Worm (Caenorhabditis elegans) whole organism, L4 larva: ENCODE measurements around the gene tin-9.1.

ENCODE experiments used
- R02D3.7 ChIP-seq: fragments of 150-350 bp; sonication (generic microtip); optimal IDR thresholded peaks from 3 replicates; lab custom pipeline; 2014; ENCODE audit warnings: missing biosample characterization, missing genetic modification characterization
- arid-1 ChIP-seq: fragments of 200-800 bp; sonication (Bioruptor generic); conservative IDR thresholded peaks from 2 replicates; pipeline ENCODE4 v1.3.6; 2022; ENCODE audit warnings: missing genetic modification reagents, missing genetic modification characterization, missing compliant biosample characterization
- ceh-82 ChIP-seq: sonication (generic microtip); optimal IDR thresholded peaks from 2 replicates; lab custom pipeline; 2017; ENCODE audit warnings: missing biosample characterization, missing genetic modification characterization
- hif-1 ChIP-seq, 2 experiments: sonication (generic microtip); optimal IDR thresholded peaks; 2 replicates each; lab custom pipeline; 2016 to 2017; ENCODE audit warnings: missing compliant biosample characterization in 2 of 2, missing genetic modification characterization in 2 of 2, missing genetic modification reagents in 2 of 2, missing genotype in 2 of 2, mild to moderate bottlenecking in 1 of 2
- mdl-1 ChIP-seq, 2 experiments: fragments of 150-350 bp in 1 of 2; sonication (generic microtip) in 1 of 2; optimal IDR thresholded peaks; 2 replicates each; lab custom pipeline; 2014 to 2017; ENCODE audit warnings: missing biosample characterization in 2 of 2, missing genetic modification characterization in 2 of 2
- nhr-111 ChIP-seq: fragments of 200-800 bp; sonication (Bioruptor generic); optimal IDR thresholded peaks from 2 replicates; lab custom pipeline; 2018; ENCODE audit warnings: mild to moderate bottlenecking, missing genetic modification characterization, missing compliant biosample characterization
- nhr-237 ChIP-seq: sonication (generic microtip); optimal IDR thresholded peaks from 2 replicates; lab custom pipeline; 2017; ENCODE audit warnings: missing biosample characterization, missing genetic modification characterization
- nhr-77 ChIP-seq: fragments of 150-350 bp; optimal IDR thresholded peaks from 2 replicates; lab custom pipeline; 2014; ENCODE audit warnings: missing biosample characterization, missing genetic modification characterization
- snpc-4 ChIP-seq: fragments of 150-350 bp; optimal IDR thresholded peaks from 2 replicates; lab custom pipeline; 2014; ENCODE audit warnings: missing biosample characterization, missing genetic modification characterization
- unc-39 ChIP-seq: sonication (generic microtip); optimal IDR thresholded peaks from 2 replicates; lab custom pipeline; 2017; ENCODE audit warnings: missing biosample characterization, missing genetic modification characterization

DNA sequence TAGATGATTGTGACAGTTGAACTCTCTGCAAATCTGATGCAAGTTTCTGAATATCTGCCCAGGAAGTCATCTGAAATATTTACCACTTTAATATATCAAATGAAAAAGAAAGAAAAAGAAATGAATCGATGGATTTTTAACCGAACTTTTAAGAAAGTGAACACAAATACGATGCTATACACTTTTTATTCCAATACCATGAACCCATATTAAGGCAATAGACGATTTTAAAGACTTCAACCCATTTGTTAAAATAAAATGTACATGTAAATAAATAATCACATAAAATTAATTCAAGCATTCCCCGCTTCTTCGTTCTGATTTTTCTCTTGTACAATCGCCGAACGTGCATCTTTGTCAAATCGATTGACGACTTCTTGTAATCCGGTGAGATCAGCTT is 7.6 kb downstream of the tin-9.1 start, which contains the start of gene ufl-1:
- TF ChIP-seq mdl-1 (tag; optimal IDR thresholded peaks at IDR 0.05; lab: Kevin White, UChicago) (no peak), snpc-4 (no peak), nhr-111 (GFP tag; lab: Kevin White, UChicago) (no peak), arid-1 (GFP tag; lab: Robert Waterston, UW) (no peak), ceh-82 (tag; lab: Kevin White, UChicago) (no peak), nhr-237 (tag; lab: Kevin White, UChicago) (no peak), unc-39 (no peak), R02D3.7 (no peak), hif-1 (tag; optimal IDR thresholded peaks at IDR 0.05; lab: Kevin White, UChicago) (no peak), nhr-77 (tag; lab: Kevin White, UChicago) (no peak)
